Fruit fly (Drosophila melanogaster) whole organism, prepupa: ENCODE data around the gene ppk17.

Source experiments
- CG10631 ChIP-seq: fragments of 200-800 bp; sonication (Bioruptor generic); optimal IDR thresholded peaks from 2 replicates; lab custom pipeline; 2016; ENCODE audit warnings: missing biosample characterization, missing genetic modification characterization
- CG10669 ChIP-seq: fragments of 200-800 bp; sonication (Bioruptor generic); optimal IDR thresholded peaks from 3 replicates; lab custom pipeline; 2018; ENCODE audit warnings: missing biosample characterization, mild to moderate bottlenecking, missing genetic modification characterization, moderate library complexity
- CG11294 ChIP-seq: fragments of 200-800 bp; sonication (Bioruptor generic); IDR thresholded peaks from 2 replicates; pipeline ENCODE4 v1.3.6; 2022; ENCODE audit warnings: missing biosample characterization, missing genetic modification characterization
- CG11762 ChIP-seq: fragments of 200-800 bp; sonication (Bioruptor generic); optimal IDR thresholded peaks from 3 replicates; lab custom pipeline; 2016; ENCODE audit warnings: missing biosample characterization, missing genetic modification characterization; ENCODE audit not compliant: insufficient read depth
- CG11902 ChIP-seq: fragments of 200-800 bp; sonication (Bioruptor generic); optimal IDR thresholded peaks from 3 replicates; lab custom pipeline; 2016; ENCODE audit warnings: missing biosample characterization, missing genetic modification characterization
- CG15336 ChIP-seq: fragments of 200-800 bp; sonication (Bioruptor generic); IDR thresholded peaks from 2 replicates; pipeline ENCODE4 v1.3.6; 2022; ENCODE audit warnings: missing biosample characterization, missing genetic modification characterization
- CG1621 ChIP-seq: fragments of 200-800 bp; sonication (Bioruptor generic); optimal IDR thresholded peaks from 3 replicates; lab custom pipeline; 2018; ENCODE audit warnings: missing biosample characterization, mild to moderate bottlenecking, missing genetic modification characterization
- CG16779 ChIP-seq: fragments of 200-800 bp; sonication (Bioruptor generic); optimal IDR thresholded peaks from 3 replicates; lab custom pipeline; 2017; ENCODE audit warnings: missing biosample characterization, mild to moderate bottlenecking, missing genetic modification characterization
- CG3032 ChIP-seq: fragments of 200-800 bp; optimal IDR thresholded peaks from 2 replicates; lab custom pipeline; 2019; ENCODE audit warnings: missing biosample characterization, mild to moderate bottlenecking, missing genetic modification characterization, moderate library complexity
- CG31627 ChIP-seq: fragments of 200-800 bp; sonication (Bioruptor generic); optimal IDR thresholded peaks from 3 replicates; lab custom pipeline; 2016; ENCODE audit warnings: missing biosample characterization, missing genetic modification characterization
- CG32006 ChIP-seq: fragments of 200-800 bp; sonication (Bioruptor generic); optimal IDR thresholded peaks from 3 replicates; lab custom pipeline; 2017; ENCODE audit warnings: missing biosample characterization, mild to moderate bottlenecking, missing genetic modification characterization
- CG3919 ChIP-seq: fragments of 200-800 bp; sonication (Bioruptor generic); optimal IDR thresholded peaks from 3 replicates; lab custom pipeline; 2016; ENCODE audit warnings: missing biosample characterization, missing genetic modification characterization
- CG6163 ChIP-seq: fragments of 200-800 bp; sonication (Bioruptor generic); IDR thresholded peaks from 3 replicates; pipeline ENCODE4 v1.3.6; 2022; ENCODE audit warnings: missing biosample characterization, missing genetic modification characterization
- CG6792 ChIP-seq: fragments of 200-800 bp; sonication (Bioruptor generic); optimal IDR thresholded peaks from 3 replicates; lab custom pipeline; 2016; ENCODE audit warnings: missing biosample characterization, missing genetic modification characterization
- CG6854 ChIP-seq: fragments of 200-800 bp; sonication (Bioruptor generic); optimal IDR thresholded peaks from 2 replicates; lab custom pipeline; 2017; ENCODE audit warnings: missing biosample characterization, mild to moderate bottlenecking, missing genetic modification characterization
- CG7368 ChIP-seq: fragments of 200-800 bp; sonication (Bioruptor generic); optimal IDR thresholded peaks from 3 replicates; lab custom pipeline; 2016; ENCODE audit warnings: missing biosample characterization, missing genetic modification characterization
- CG8319 ChIP-seq: fragments of 200-800 bp; sonication (Bioruptor generic); optimal IDR thresholded peaks from 3 replicates; lab custom pipeline; 2016; ENCODE audit warnings: missing biosample characterization, missing genetic modification characterization
- Eip75B ChIP-seq: fragments of 200-800 bp; sonication (Bioruptor generic); optimal IDR thresholded peaks from 3 replicates; lab custom pipeline; 2016; ENCODE audit warnings: missing biosample characterization, missing genetic modification characterization
- Eip93F ChIP-seq: fragments of 200-800 bp; sonication (Bioruptor generic); optimal IDR thresholded peaks from 2 replicates; lab custom pipeline; 2016; ENCODE audit warnings: missing biosample characterization, mild to moderate bottlenecking, missing genetic modification characterization
- Ets21C ChIP-seq: fragments of 200-800 bp; sonication (Bioruptor generic); optimal IDR thresholded peaks from 3 replicates; lab custom pipeline; 2016; ENCODE audit warnings: missing biosample characterization, missing genetic modification characterization
- Ets96B ChIP-seq: fragments of 200-800 bp; optimal IDR thresholded peaks from 2 replicates; lab custom pipeline; 2019; ENCODE audit warnings: missing biosample characterization, mild to moderate bottlenecking, missing genetic modification characterization, moderate library complexity
- Gug ChIP-seq: fragments of 200-800 bp; sonication (Bioruptor generic); IDR thresholded peaks from 2 replicates; pipeline ENCODE4 v1.3.6; 2022; ENCODE audit warnings: missing biosample characterization, missing genetic modification characterization
- Hr38 ChIP-seq: sonication (Bioruptor generic); optimal IDR thresholded peaks from 2 replicates; lab custom pipeline; 2016; ENCODE audit warnings: missing biosample characterization, missing genetic modification characterization
- Met ChIP-seq: fragments of 200-800 bp; sonication (Bioruptor generic); optimal IDR thresholded peaks from 3 replicates; lab custom pipeline; 2016; ENCODE audit warnings: missing biosample characterization, missing genetic modification characterization
- Smox ChIP-seq: fragments of 200-800 bp; sonication (Bioruptor generic); optimal IDR thresholded peaks from 3 replicates; lab custom pipeline; 2016; ENCODE audit warnings: missing biosample characterization, missing genetic modification characterization
- Sox102F ChIP-seq: fragments of 200-800 bp; sonication (Bioruptor generic); optimal IDR thresholded peaks from 2 replicates; lab custom pipeline; 2016; ENCODE audit warnings: missing biosample characterization, mild to moderate bottlenecking, missing genetic modification characterization
- Sox15 ChIP-seq: fragments of 200-800 bp; sonication (Bioruptor generic); optimal IDR thresholded peaks from 3 replicates; lab custom pipeline; 2016; ENCODE audit warnings: missing biosample characterization, missing genetic modification characterization
- achi ChIP-seq: fragments of 200-800 bp; sonication (Bioruptor generic); optimal IDR thresholded peaks from 3 replicates; lab custom pipeline; 2016; ENCODE audit warnings: missing biosample characterization, missing genetic modification characterization
- acj6 ChIP-seq: fragments of 200-800 bp; sonication (Bioruptor generic); optimal IDR thresholded peaks from 3 replicates; lab custom pipeline; 2016; ENCODE audit warnings: missing biosample characterization, missing genetic modification characterization
- dsx ChIP-seq: fragments of 200-800 bp; optimal IDR thresholded peaks from 3 replicates; lab custom pipeline; 2019; ENCODE audit warnings: missing biosample characterization, mild to moderate bottlenecking, missing genetic modification characterization, moderate library complexity; ENCODE audit not compliant: poor library complexity, severe bottlenecking
- esn ChIP-seq: fragments of 200-800 bp; sonication (Bioruptor generic); optimal IDR thresholded peaks from 2 replicates; lab custom pipeline; 2016; ENCODE audit warnings: missing biosample characterization, mild to moderate bottlenecking, missing genetic modification characterization, moderate library complexity
- fd59A ChIP-seq: fragments of 200-800 bp; sonication (Bioruptor generic); optimal IDR thresholded peaks from 2 replicates; lab custom pipeline; 2017; ENCODE audit warnings: missing biosample characterization, mild to moderate bottlenecking, missing genetic modification characterization, missing genetic modification reagents
- net ChIP-seq: fragments of 200-800 bp; sonication (Bioruptor generic); optimal IDR thresholded peaks from 3 replicates; lab custom pipeline; 2016; ENCODE audit warnings: missing biosample characterization, missing genetic modification characterization
- pdm3 ChIP-seq: fragments of 200-800 bp; sonication (Bioruptor generic); optimal IDR thresholded peaks from 3 replicates; lab custom pipeline; 2016; ENCODE audit warnings: missing biosample characterization, missing genetic modification characterization
- salr ChIP-seq, 2 experiments: fragments of 200-800 bp; sonication (Bioruptor generic); optimal IDR thresholded peaks; 3 replicates each; lab custom pipeline; 2016 to 2018; ENCODE audit warnings: missing biosample characterization in 2 of 2, missing genetic modification characterization in 2 of 2, mild to moderate bottlenecking in 1 of 2
- spab ChIP-seq: fragments of 200-800 bp; sonication (Bioruptor generic); optimal IDR thresholded peaks from 2 replicates; lab custom pipeline; 2017; ENCODE audit warnings: missing biosample characterization, mild to moderate bottlenecking, missing genetic modification characterization, missing genetic modification reagents
- ss ChIP-seq, 2 experiments: fragments of 200-800 bp; sonication (Bioruptor generic); optimal IDR thresholded peaks; 2 replicates in 1 of 2; 3 replicates in 1 of 2; lab custom pipeline; 2017 to 2018; ENCODE audit warnings: mild to moderate bottlenecking in 2 of 2, missing biosample characterization in 2 of 2, missing genetic modification characterization in 2 of 2, moderate library complexity in 1 of 2
- svp ChIP-seq: fragments of 200-800 bp; sonication (Bioruptor generic); peaks from one replicate; lab custom pipeline; 2016; ENCODE audit warnings: missing biosample characterization, missing genetic modification characterization
- vri ChIP-seq: fragments of 200-800 bp; sonication (Bioruptor generic); optimal IDR thresholded peaks from 3 replicates; lab custom pipeline; 2016; ENCODE audit warnings: missing biosample characterization, mild to moderate bottlenecking, missing genetic modification characterization

ppk17 gene

DNA sequence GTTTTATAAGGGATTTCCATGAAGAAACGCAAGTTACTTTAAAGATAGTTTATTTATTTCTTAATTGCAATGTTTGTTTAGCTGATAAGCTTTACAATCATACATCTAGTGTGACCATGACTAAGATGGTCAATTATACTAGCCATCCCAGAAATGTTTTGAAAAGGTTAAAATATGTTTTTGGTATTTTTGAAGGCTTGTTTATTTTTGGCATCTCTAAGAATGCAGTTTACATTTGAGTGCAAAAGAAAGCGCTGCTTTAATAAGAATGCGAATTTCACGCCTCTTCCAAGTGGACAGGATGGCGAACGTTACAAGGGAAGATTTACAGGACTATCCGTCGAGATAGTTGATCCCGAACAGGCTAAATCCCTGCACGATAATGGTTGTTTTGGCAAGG lies 30.8 kb downstream of the ppk17 start, which contains the start of gene Tsen2:
Gene Tsen2 (plus strand): TSS at position 222 of the 400 bp plus-strand sequence.
- TF ChIP-seq dsx (GFP tag; lab: Kevin White, UChicago) (no peak), CG7368 (GFP tag; lab: Kevin White, UChicago) (no peak), Sox102F (GFP tag; lab: Kevin White, UChicago) (no peak), CG6792 (GFP tag; lab: Kevin White, UChicago) (no peak), CG3032 (tag; lab: Kevin White, UChicago) (no peak), esn (GFP tag; lab: Kevin White, UChicago) (peak; percentile 47), acj6 (GFP tag; lab: Kevin White, UChicago) (no peak)

DNA sequence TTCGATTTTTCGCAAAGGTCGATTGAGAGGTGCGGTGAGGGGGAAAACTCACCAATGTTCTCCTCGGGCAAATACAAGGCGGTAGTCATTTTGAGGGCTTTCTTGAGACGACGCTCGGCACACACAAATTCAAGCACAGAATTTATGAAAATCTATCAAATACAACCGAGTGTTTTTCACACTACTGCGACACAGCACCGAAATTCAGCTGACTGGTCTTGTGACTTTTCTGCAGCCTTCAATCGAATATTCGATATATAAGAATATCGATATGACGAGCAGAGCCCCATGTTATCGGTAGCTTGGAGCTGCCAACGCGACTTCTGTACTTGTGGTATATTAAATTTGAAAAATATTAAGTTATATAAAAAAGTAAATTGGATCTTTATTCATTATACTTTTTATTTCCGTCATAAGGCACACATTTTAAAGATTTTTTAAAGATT lies 32.8 kb downstream of the ppk17 start, which contains the start of gene VhaSFD:
Gene VhaSFD (minus strand): TSS at position 249 of the 446 bp plus-strand sequence.
- TF ChIP-seq CG10669 (GFP tag; lab: Kevin White, UChicago) (no peak), CG15336 (peak; percentile 36; the same call in 1 of the 2 replicates), Gug (GFP tag; lab: Robert Waterston, UW) (no peak), achi (GFP tag; lab: Kevin White, UChicago) (peak; percentile 33), CG6854 (GFP tag; lab: Kevin White, UChicago) (peak; percentile 37), CG3032 (tag; lab: Kevin White, UChicago) (peak; percentile 38), esn (GFP tag; lab: Kevin White, UChicago) (peak; percentile 32), Eip93F (peak; percentile 55), Smox (GFP tag; lab: Kevin White, UChicago) (no peak), dsx (GFP tag; lab: Kevin White, UChicago) (no peak)
- TF ChIP-seq, all 60 proteins: peak for 6

DNA sequence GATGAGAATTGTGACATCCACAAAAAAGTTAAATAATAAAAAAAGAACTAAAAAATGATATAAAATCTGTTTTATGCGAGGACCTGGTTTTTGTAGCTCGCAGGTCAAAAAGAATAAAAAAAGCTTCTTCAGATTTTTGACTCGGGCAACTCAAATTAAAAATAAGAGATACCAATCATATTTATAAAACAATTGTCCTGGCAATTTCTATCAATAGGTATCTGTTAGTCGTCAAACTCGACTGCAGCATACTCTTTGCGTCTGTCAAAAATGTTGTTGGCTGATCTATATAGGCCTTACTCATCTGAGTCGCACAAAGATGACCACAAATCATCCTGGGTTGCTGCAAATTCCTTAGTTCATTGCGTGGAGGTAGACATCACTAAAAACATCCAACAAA lies 37.8 kb downstream of the ppk17 start:
- no peak for TF ChIP-seq CG7368 (GFP tag; lab: Kevin White, UChicago)
- TF ChIP-seq CG32006 (GFP tag; lab: Kevin White, UChicago): no peak
- no peak for TF ChIP-seq salr (GFP tag; optimal IDR thresholded peaks at IDR 0.05; lab: Kevin White, UChicago)
- TF ChIP-seq CG31627: no peak
- TF ChIP-seq CG3919 (GFP tag; lab: Kevin White, UChicago): no peak
- no peak for TF ChIP-seq net (GFP tag; lab: Kevin White, UChicago)
- no peak for TF ChIP-seq Sox102F (GFP tag; lab: Kevin White, UChicago)
- no peak for TF ChIP-seq spab (GFP tag; lab: Kevin White, UChicago)
- TF ChIP-seq fd59A (GFP tag; lab: Kevin White, UChicago): no peak
- no peak for TF ChIP-seq Eip75B
- no peak for TF ChIP-seq Met (GFP tag; lab: Kevin White, UChicago)
- TF ChIP-seq Eip93F: no peak
- TF ChIP-seq Smox (GFP tag; lab: Kevin White, UChicago): no peak
- TF ChIP-seq ss (GFP tag; optimal IDR thresholded peaks at IDR 0.05; lab: Kevin White, UChicago): no peak
- TF ChIP-seq vri (GFP tag; lab: Kevin White, UChicago): no peak
- no peak for TF ChIP-seq esn (GFP tag; lab: Kevin White, UChicago)
- no peak for TF ChIP-seq CG11762

DNA sequence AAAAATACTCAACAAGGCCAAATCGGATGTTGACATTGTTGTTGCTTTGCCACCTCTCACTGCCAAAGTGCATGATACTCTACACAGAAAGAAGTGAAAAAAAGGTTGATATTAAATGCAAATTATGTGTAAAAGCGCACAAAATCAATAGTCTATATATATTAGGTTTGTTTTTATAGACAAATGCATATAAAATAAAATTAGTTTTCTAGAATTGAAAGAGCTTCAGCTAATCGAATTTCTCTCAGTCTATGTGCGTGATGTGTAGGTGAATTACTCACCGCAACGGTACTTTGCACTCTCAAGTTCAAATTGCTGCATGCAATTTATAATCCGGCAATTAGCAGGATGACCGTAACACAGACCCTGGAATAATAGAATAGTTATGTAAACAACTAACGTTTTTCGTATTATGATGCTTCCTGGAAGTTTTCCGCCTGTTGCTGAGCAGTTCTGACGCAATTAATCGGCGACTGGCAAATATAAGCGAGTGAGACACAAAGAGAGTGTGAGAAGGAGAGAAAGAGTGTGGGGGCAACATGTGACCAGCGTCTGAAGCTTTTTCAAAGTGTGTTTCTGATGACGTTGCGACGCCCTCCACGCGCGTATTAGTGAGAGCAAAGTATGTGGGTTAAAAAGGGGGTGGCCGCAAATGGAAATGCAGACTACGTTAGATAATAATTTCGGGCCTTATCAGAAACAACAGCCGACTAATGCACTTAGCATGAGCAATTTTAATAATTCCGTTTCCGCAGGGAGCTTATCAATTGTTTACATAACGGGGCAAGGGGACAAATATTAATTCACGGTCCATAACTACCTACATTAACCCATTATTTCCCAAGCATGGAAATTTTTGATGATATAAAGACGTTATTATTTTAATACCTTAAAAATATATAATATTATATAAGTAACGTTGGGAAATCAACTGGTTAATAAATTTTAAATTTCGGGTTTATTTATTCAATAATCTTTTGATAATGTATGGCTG lies 39.4 kb downstream of the ppk17 start:
- peak; percentile 95 for TF ChIP-seq CG32006 (GFP tag; lab: Kevin White, UChicago)
- peak; percentile 98 for TF ChIP-seq CG3919 (GFP tag; lab: Kevin White, UChicago)
- TF ChIP-seq Ets96B: peak; percentile 96
- peak; percentile 94 for TF ChIP-seq CG11902
- peak; percentile 97 for TF ChIP-seq CG6163 (GFP tag; lab: Robert Waterston, UW)
- TF ChIP-seq CG6854 (GFP tag; lab: Kevin White, UChicago): peak; percentile 85
- peak; percentile 97 for TF ChIP-seq CG15336
- TF ChIP-seq CG8319 (GFP tag; lab: Kevin White, UChicago): peak; percentile 96
- peak; percentile 92 for TF ChIP-seq spab (GFP tag; lab: Kevin White, UChicago)
- peak; percentile 94 for TF ChIP-seq CG3032 (tag; lab: Kevin White, UChicago)
- peak; percentile 96 for TF ChIP-seq acj6 (GFP tag; lab: Kevin White, UChicago)
- TF ChIP-seq salr (GFP tag; optimal IDR thresholded peaks at IDR 0.05; lab: Kevin White, UChicago): peak; percentile 81 to 96
- TF ChIP-seq CG10631: peak; percentile 97
- TF ChIP-seq Hr38 (GFP tag; lab: Kevin White, UChicago): no peak
- peak; percentile 94 for TF ChIP-seq CG11294 (GFP tag; lab: Robert Waterston, UW)
- TF ChIP-seq pdm3 (GFP tag; lab: Kevin White, UChicago): peak; percentile 96
- TF ChIP-seq Sox15 (GFP tag; lab: Kevin White, UChicago): peak; percentile 92
- peak; percentile 82 for TF ChIP-seq CG16779 (tag; lab: Kevin White, UChicago)
- peak; percentile 99 for TF ChIP-seq svp (GFP tag; lab: Kevin White, UChicago)
- peak; percentile 94 for TF ChIP-seq dsx (GFP tag; lab: Kevin White, UChicago)
- peak; percentile 95 for TF ChIP-seq CG10669 (GFP tag; lab: Kevin White, UChicago)
- TF ChIP-seq Sox102F (GFP tag; lab: Kevin White, UChicago): peak; percentile 96
- peak; percentile 92 for TF ChIP-seq Ets21C (GFP tag; lab: Kevin White, UChicago)
- TF ChIP-seq CG1621 (tag; lab: Kevin White, UChicago): peak; percentile 87
